Fruit fly (Drosophila melanogaster) Kc167 (cell line): Measurements from ENCODE around the gene Cyfip.

Experiments used
- Sin3A ChIP-seq: fragments of >200 bp; optimal IDR thresholded peaks from 2 replicates; lab custom pipeline; 2018; ENCODE audit warnings: missing external identifiers
- psq ChIP-seq: fragments of >200 bp; optimal IDR thresholded peaks from 2 replicates; lab custom pipeline; 2017; ENCODE audit warnings: missing external identifiers
- ttk ChIP-seq: sonication (Bioruptor generic); optimal IDR thresholded peaks from 2 replicates; lab custom pipeline; 2017; ENCODE audit warnings: missing external identifiers

- no peak for TF ChIP-seq ttk (lab: Kevin White, UChicago)
- no peak for TF ChIP-seq psq (lab: Kevin White, UChicago)
- TF ChIP-seq Sin3A (lab: Kevin White, UChicago), result no peak
Measured at dm6 chr3R:15328083-15328779, 4.8 kb upstream of the Cyfip start, which contains the start of the genes CG6236 and ea.
